Worm (Caenorhabditis elegans): ENCODE results near the gene M57.2.

M57.2 gene

ce11 chrIV:3520957-3521356 is 6.2 kb upstream of the M57.2 start (continued):
- TF ChIP-seq fkh-10 (GFP tag; optimal IDR thresholded peaks at IDR 0.05) = peak; percentile 38
- no peak for TF ChIP-seq nhr-19 (GFP tag; conservative IDR thresholded peaks at IDR 0.05)
- peak; percentile 44 for TF ChIP-seq egl-13 (tag; optimal IDR thresholded peaks at IDR 0.05)
- TF ChIP-seq sptf-1 (tag; optimal IDR thresholded peaks at IDR 0.05) = no peak
- TF ChIP-seq elt-2 (tag; optimal IDR thresholded peaks at IDR 0.05) = no peak
- TF ChIP-seq fkh-4 (tag; optimal IDR thresholded peaks at IDR 0.05; ENCODE audit: borderline replicate concordance) = no peak
- TF ChIP-seq hlh-4 (tag; optimal IDR thresholded peaks at IDR 0.05) = no peak
- TF ChIP-seq xbp-1 (tag; optimal IDR thresholded peaks at IDR 0.05) = peak; percentile 13
- no peak for TF ChIP-seq lin-35 (GFP tag; optimal IDR thresholded peaks at IDR 0.05)
- TF ChIP-seq Y116A8C.19 (tag; optimal IDR thresholded peaks at IDR 0.05; ENCODE audit: borderline replicate concordance) = no peak
- TF ChIP-seq unc-98 (GFP tag; IDR thresholded peaks at IDR 0.05) = no peak
- no peak for TF ChIP-seq egl-27 (tag; optimal IDR thresholded peaks at IDR 0.05)
- no peak for TF ChIP-seq nhr-12 (tag; optimal IDR thresholded peaks at IDR 0.05)
- peak; percentile 27 for TF ChIP-seq tbx-2 (tag; optimal IDR thresholded peaks at IDR 0.05)
- TF ChIP-seq ceh-8 (GFP tag; optimal IDR thresholded peaks at IDR 0.05) = no peak
- TF ChIP-seq nhr-47 (tag; optimal IDR thresholded peaks at IDR 0.05) = peak; percentile 27
- no peak for TF ChIP-seq fkh-8 (tag; optimal IDR thresholded peaks at IDR 0.05)
- peak in 1 of 3 experiments; percentile 38 for TF ChIP-seq ceh-82 (tag; optimal IDR thresholded peaks at IDR 0.05)
- peak; percentile 73 for TF ChIP-seq lin-14 (GFP tag; optimal IDR thresholded peaks at IDR 0.05)
- TF ChIP-seq ets-5 (GFP tag; IDR thresholded peaks at IDR 0.05) = no peak
- TF ChIP-seq F16B12.6 (tag; optimal IDR thresholded peaks at IDR 0.05) = no peak
- TF ChIP-seq lsy-2 (tag; optimal IDR thresholded peaks at IDR 0.05) = no peak
- TF ChIP-seq snu-23 (GFP tag; optimal IDR thresholded peaks at IDR 0.05) = no peak
- TF ChIP-seq aha-1 (tag; optimal IDR thresholded peaks at IDR 0.05) = no peak
- no peak for TF ChIP-seq ama-1 (optimal IDR thresholded peaks at IDR 0.05)
- TF ChIP-seq ces-1 (GFP tag; optimal IDR thresholded peaks at IDR 0.05) = no peak
- TF ChIP-seq vab-15 (tag; optimal IDR thresholded peaks at IDR 0.05) = no peak
- no peak for TF ChIP-seq nhr-84 (tag; optimal IDR thresholded peaks at IDR 0.05)
- 0 out of 2 replicates have a peak, but pooled peaks have one; percentile 26 for TF ChIP-seq mab-9 (GFP tag; IDR thresholded peaks at IDR 0.05)
- no peak for TF ChIP-seq alr-1 (tag; optimal IDR thresholded peaks at IDR 0.05; ENCODE audit: borderline replicate concordance)
- TF ChIP-seq ceh-88 (GFP tag; IDR thresholded peaks at IDR 0.05) = no peak
- TF ChIP-seq mep-1 (tag; optimal IDR thresholded peaks at IDR 0.05) = no peak
- TF ChIP-seq C04F5.9 (tag; optimal IDR thresholded peaks at IDR 0.05) = no peak
- TF ChIP-seq unc-130 (tag; optimal IDR thresholded peaks at IDR 0.05) = no peak
- TF ChIP-seq mef-2 (tag; optimal IDR thresholded peaks at IDR 0.05) = no peak
- TF ChIP-seq nhr-71 (tag; optimal IDR thresholded peaks at IDR 0.05) = peak; percentile 31
- TF ChIP-seq isw-1 (GFP tag; IDR thresholded peaks at IDR 0.05) = no peak
- no peak for TF ChIP-seq hlh-17 (GFP tag; optimal IDR thresholded peaks at IDR 0.05; ENCODE audit: borderline replicate concordance)

DNA sequence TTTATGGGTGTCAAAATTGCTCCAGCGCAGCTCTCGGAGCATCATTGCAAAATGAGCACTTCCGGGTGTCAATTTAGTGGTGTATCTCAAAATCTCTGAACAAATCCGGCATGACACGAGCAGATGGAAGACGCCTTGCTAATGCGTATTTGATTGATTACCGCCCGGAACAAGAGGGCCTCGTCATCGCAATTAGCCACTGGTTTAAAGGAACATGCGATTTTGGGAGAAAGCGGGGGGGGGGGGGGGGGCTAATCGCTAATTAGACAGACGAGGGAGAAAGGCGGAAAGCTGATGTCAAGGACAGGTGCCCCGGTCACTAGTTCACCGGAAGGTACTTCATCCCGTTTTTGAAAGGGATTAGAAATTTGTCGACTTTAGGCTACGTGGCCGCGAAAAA is 5.4 kb upstream of the M57.2 start:
- no peak for TF ChIP-seq lin-39 (tag; optimal IDR thresholded peaks at IDR 0.05)
- TF ChIP-seq blmp-1 (tag; optimal IDR thresholded peaks at IDR 0.05) = peak; percentile 47
- TF ChIP-seq hlh-4 (tag; optimal IDR thresholded peaks at IDR 0.05) = no peak
- no peak for TF ChIP-seq lin-15B (tag; optimal IDR thresholded peaks at IDR 0.05)
- TF ChIP-seq aly-2 (tag; optimal IDR thresholded peaks at IDR 0.05) = no peak
- TF ChIP-seq mep-1 (tag; optimal IDR thresholded peaks at IDR 0.05) = no peak
- no peak for TF ChIP-seq nhr-90 (tag; optimal IDR thresholded peaks at IDR 0.05; ENCODE audit: poor library complexity)
- TF ChIP-seq rnt-1 (tag; optimal IDR thresholded peaks at IDR 0.05) = no peak
- no peak for TF ChIP-seq snu-23 (GFP tag; optimal IDR thresholded peaks at IDR 0.05)
- no peak for TF ChIP-seq nhr-237 (tag; optimal IDR thresholded peaks at IDR 0.05)
- no peak for TF ChIP-seq nhr-77 (tag; optimal IDR thresholded peaks at IDR 0.05)
- no peak for TF ChIP-seq ama-1 (optimal IDR thresholded peaks at IDR 0.05)
- no peak for TF ChIP-seq nhr-84 (tag; optimal IDR thresholded peaks at IDR 0.05)
- no peak for TF ChIP-seq fos-1 (tag; optimal IDR thresholded peaks at IDR 0.05)
- TF ChIP-seq xbp-1 (tag; optimal IDR thresholded peaks at IDR 0.05) = no peak
- TF ChIP-seq lin-14 (GFP tag; optimal IDR thresholded peaks at IDR 0.05) = peak; percentile 26

Data from whole organism, L1 larva.